Worm (Caenorhabditis elegans): ENCODE results near the gene dhs-13.

Gene dhs-13

DNA sequence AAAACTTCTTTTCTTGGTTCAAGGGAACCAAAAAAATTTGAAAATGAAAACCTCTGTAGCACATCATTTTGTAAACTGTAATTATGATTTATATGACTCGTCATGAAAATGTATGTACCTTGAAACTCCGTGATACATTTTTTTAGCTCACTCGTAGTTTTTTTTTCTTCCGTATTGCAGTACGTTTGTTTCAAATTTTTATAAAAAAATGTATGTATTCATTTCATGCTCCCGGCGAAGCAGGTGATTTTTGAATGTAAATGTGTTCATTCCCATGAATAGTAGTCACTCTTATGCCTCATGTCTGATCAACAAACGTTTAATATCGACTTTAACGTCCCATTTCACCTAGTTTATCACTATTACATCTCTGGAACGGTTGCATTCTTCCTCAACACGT lies 46.2 kb downstream of the dhs-13 start, which contains the start of gene sri-27:
Gene sri-27 (plus strand): TSS at position 301 of the 400 bp plus-strand sequence.
- TF ChIP-seq unc-62 (GFP tag; optimal IDR thresholded peaks at IDR 0.05) = no peak

- no peak for TF ChIP-seq unc-62 (GFP tag; optimal IDR thresholded peaks at IDR 0.05)
Observed at ce11 chrV:1721966-1722365, 49.6 kb downstream of the dhs-13 start, which contains the start of gene srw-101. TSS of gene srw-101 (plus strand) at chrV:1722266.

DNA sequence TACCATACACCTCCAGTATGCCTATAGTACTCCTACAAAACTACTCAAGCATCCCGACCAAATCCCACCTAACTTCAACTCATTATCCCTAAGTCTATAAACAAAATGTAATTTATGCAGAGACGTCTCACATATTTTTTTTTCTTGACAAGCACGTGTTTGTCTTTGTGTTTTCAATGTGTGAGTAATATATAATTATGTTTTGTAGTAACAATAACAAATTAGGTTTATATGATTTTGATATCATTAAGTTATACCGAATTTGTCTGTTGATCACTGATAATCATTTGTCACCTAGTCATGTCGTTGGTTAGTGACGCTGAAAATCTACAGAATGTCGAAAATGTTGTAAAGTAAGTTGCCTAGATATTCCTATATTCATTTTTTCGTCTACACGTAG lies 51.6 kb downstream of the dhs-13 start, which contains the start of gene srw-102:
Gene srw-102 (plus strand): TSS at position 301 of the 400 bp plus-strand sequence.
- TF ChIP-seq unc-62 (GFP tag; optimal IDR thresholded peaks at IDR 0.05) = no peak

DNA sequence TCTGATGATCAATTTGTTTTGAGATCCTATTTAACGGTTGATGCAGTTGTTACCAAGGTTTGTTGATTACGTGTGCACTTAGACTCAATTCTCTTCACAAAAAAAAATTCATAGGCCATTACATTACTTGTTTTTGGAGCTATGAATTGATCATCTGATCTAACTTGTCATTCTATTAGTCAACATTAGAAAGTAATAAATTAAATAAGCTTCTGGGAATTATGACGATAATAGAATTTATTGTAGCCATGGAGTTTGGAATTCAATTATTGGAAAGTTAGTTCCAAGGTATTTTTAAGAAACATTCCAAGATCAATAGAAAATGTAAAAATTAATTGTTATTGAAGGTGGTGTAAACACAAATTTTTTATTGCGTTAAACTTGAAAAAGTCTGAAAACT lies 53.3 kb downstream of the dhs-13 start:
- no peak for TF ChIP-seq unc-62 (GFP tag; optimal IDR thresholded peaks at IDR 0.05)

DNA sequence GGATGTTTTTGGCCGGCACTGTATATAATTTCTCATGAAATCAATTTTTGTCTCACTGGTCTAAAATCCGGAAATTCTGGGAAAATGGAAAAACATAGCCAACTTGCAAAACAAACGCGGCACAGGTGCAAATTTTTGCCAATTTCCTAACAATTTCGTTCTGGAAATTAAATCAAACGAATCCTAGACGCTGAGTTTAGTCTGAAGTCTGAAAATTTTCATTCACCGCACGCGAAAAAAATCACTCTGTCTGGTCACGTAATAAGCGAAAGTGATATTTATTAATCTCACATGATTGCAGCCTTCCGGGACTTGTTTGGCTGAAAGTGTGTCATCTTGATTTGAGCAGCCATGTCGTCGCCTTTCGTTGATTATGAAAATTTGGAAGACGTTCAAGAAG lies 54.6 kb downstream of the dhs-13 start, which contains the start of gene srw-103:
Gene srw-103 (plus strand): TSS at position 301 of the 400 bp plus-strand sequence.
- TF ChIP-seq unc-62 (GFP tag; optimal IDR thresholded peaks at IDR 0.05) = no peak

Data from whole organism, dauer.